Worm (Caenorhabditis elegans) whole organism, young adult: ENCODE data around the gene M162.5.

ENCODE experiments used
- F57A8.1 ChIP-seq: fragments of 200-800 bp; sonication (Bioruptor generic); optimal IDR thresholded peaks from 2 replicates; lab custom pipeline; 2018; ENCODE audit warnings: mild to moderate bottlenecking, missing genetic modification characterization, moderate library complexity, missing compliant biosample characterization
- Y67H2A.10 ChIP-seq: fragments of 200-800 bp; sonication (Bioruptor generic); conservative IDR thresholded peaks from 2 replicates; pipeline ENCODE4 v1.3.6; 2022; ENCODE audit warnings: missing genetic modification reagents, missing genetic modification characterization, missing compliant biosample characterization
- Y79H2A.3 ChIP-seq: fragments of 200-800 bp; sonication (Bioruptor generic); conservative IDR thresholded peaks from 2 replicates; pipeline ENCODE4 v1.3.6; 2022; ENCODE audit warnings: missing genetic modification reagents, missing genetic modification characterization, missing compliant biosample characterization
- ZK185.1 ChIP-seq: sonication (generic microtip); optimal IDR thresholded peaks from 2 replicates; lab custom pipeline; 2016; ENCODE audit warnings: mild to moderate bottlenecking, missing genetic modification characterization, missing compliant biosample characterization; ENCODE audit not compliant: poor library complexity, severe bottlenecking
- zim-3 ChIP-seq: sonication (generic microtip); optimal IDR thresholded peaks from 2 replicates; lab custom pipeline; 2017; ENCODE audit warnings: mild to moderate bottlenecking, missing genetic modification characterization, moderate library complexity, missing compliant biosample characterization

DNA sequence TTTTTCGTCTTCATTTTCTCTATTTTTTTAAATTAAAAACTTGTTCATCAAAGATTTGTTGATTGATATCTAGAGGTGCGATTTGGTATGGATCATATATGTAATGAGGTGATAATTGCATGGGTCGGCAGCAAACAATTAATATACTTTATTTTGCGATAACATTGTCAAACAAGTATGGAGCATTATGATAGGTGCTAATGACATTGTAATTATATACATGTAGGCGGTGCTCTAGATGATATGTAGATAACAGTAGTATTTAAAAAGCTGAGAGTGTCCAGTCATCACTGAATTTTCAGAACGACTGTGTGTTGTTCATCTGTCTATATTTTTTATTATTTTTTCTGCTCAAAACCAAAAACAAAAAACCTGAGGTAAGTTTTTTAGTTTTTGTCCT, 30.6 kb upstream of the M162.5 start, which contains the start of gene Y116F11A.1:
- TF ChIP-seq ZK185.1 (tag; lab: Kevin White, UChicago): no peak
- TF ChIP-seq Y67H2A.10 (GFP tag; lab: Robert Waterston, UW): no peak
- no peak for TF ChIP-seq F57A8.1 (GFP tag; lab: Kevin White, UChicago)
- TF ChIP-seq zim-3 (tag; lab: Kevin White, UChicago): no peak
- TF ChIP-seq Y79H2A.3: no peak
